Fruit fly (Drosophila melanogaster) whole organism, prepupa: ENCODE measurements around the gene CG11409.

Source experiments
- CG10631 ChIP-seq: fragments of 200-800 bp; sonication (Bioruptor generic); optimal IDR thresholded peaks from 2 replicates; lab custom pipeline; 2016; ENCODE audit warnings: missing biosample characterization, missing genetic modification characterization
- CG10669 ChIP-seq: fragments of 200-800 bp; sonication (Bioruptor generic); optimal IDR thresholded peaks from 3 replicates; lab custom pipeline; 2018; ENCODE audit warnings: missing biosample characterization, mild to moderate bottlenecking, missing genetic modification characterization, moderate library complexity
- CG11294 ChIP-seq: fragments of 200-800 bp; sonication (Bioruptor generic); IDR thresholded peaks from 2 replicates; pipeline ENCODE4 v1.3.6; 2022; ENCODE audit warnings: missing biosample characterization, missing genetic modification characterization
- CG11762 ChIP-seq: fragments of 200-800 bp; sonication (Bioruptor generic); optimal IDR thresholded peaks from 3 replicates; lab custom pipeline; 2016; ENCODE audit warnings: missing biosample characterization, missing genetic modification characterization; ENCODE audit not compliant: insufficient read depth
- CG11902 ChIP-seq: fragments of 200-800 bp; sonication (Bioruptor generic); optimal IDR thresholded peaks from 3 replicates; lab custom pipeline; 2016; ENCODE audit warnings: missing biosample characterization, missing genetic modification characterization
- CG1621 ChIP-seq: fragments of 200-800 bp; sonication (Bioruptor generic); optimal IDR thresholded peaks from 3 replicates; lab custom pipeline; 2018; ENCODE audit warnings: missing biosample characterization, mild to moderate bottlenecking, missing genetic modification characterization
- CG16779 ChIP-seq: fragments of 200-800 bp; sonication (Bioruptor generic); optimal IDR thresholded peaks from 3 replicates; lab custom pipeline; 2017; ENCODE audit warnings: missing biosample characterization, mild to moderate bottlenecking, missing genetic modification characterization
- CG3032 ChIP-seq: fragments of 200-800 bp; optimal IDR thresholded peaks from 2 replicates; lab custom pipeline; 2019; ENCODE audit warnings: missing biosample characterization, mild to moderate bottlenecking, missing genetic modification characterization, moderate library complexity
- CG31627 ChIP-seq: fragments of 200-800 bp; sonication (Bioruptor generic); optimal IDR thresholded peaks from 3 replicates; lab custom pipeline; 2016; ENCODE audit warnings: missing biosample characterization, missing genetic modification characterization
- CG32006 ChIP-seq: fragments of 200-800 bp; sonication (Bioruptor generic); optimal IDR thresholded peaks from 3 replicates; lab custom pipeline; 2017; ENCODE audit warnings: missing biosample characterization, mild to moderate bottlenecking, missing genetic modification characterization
- CG34406 ChIP-seq: fragments of 200-800 bp; sonication (Bioruptor generic); optimal IDR thresholded peaks from 3 replicates; lab custom pipeline; 2016; ENCODE audit warnings: missing biosample characterization, missing genetic modification characterization
- CG3919 ChIP-seq: fragments of 200-800 bp; sonication (Bioruptor generic); optimal IDR thresholded peaks from 3 replicates; lab custom pipeline; 2016; ENCODE audit warnings: missing biosample characterization, missing genetic modification characterization
- CG4318 ChIP-seq: fragments of 200-800 bp; sonication (Bioruptor generic); optimal IDR thresholded peaks from 3 replicates; lab custom pipeline; 2017; ENCODE audit warnings: missing biosample characterization, mild to moderate bottlenecking, missing genetic modification characterization
- CG6163 ChIP-seq: fragments of 200-800 bp; sonication (Bioruptor generic); IDR thresholded peaks from 3 replicates; pipeline ENCODE4 v1.3.6; 2022; ENCODE audit warnings: missing biosample characterization, missing genetic modification characterization
- CG6276 ChIP-seq: fragments of 200-800 bp; sonication (Bioruptor generic); optimal IDR thresholded peaks from 2 replicates; lab custom pipeline; 2017; ENCODE audit warnings: missing biosample characterization, mild to moderate bottlenecking, missing genetic modification characterization
- CG6792 ChIP-seq: fragments of 200-800 bp; sonication (Bioruptor generic); optimal IDR thresholded peaks from 3 replicates; lab custom pipeline; 2016; ENCODE audit warnings: missing biosample characterization, missing genetic modification characterization
- CG6854 ChIP-seq: fragments of 200-800 bp; sonication (Bioruptor generic); optimal IDR thresholded peaks from 2 replicates; lab custom pipeline; 2017; ENCODE audit warnings: missing biosample characterization, mild to moderate bottlenecking, missing genetic modification characterization
- CG8319 ChIP-seq: fragments of 200-800 bp; sonication (Bioruptor generic); optimal IDR thresholded peaks from 3 replicates; lab custom pipeline; 2016; ENCODE audit warnings: missing biosample characterization, missing genetic modification characterization
- CG9139 ChIP-seq: fragments of 200-800 bp; sonication (Bioruptor generic); optimal IDR thresholded peaks from 3 replicates; lab custom pipeline; 2017; ENCODE audit warnings: missing biosample characterization, mild to moderate bottlenecking, missing genetic modification characterization
- Eip78C ChIP-seq: fragments of 200-800 bp; sonication (Bioruptor generic); peaks from one replicate; lab custom pipeline; 2016; ENCODE audit warnings: missing biosample characterization, missing genetic modification characterization
- Eip93F ChIP-seq: fragments of 200-800 bp; sonication (Bioruptor generic); optimal IDR thresholded peaks from 2 replicates; lab custom pipeline; 2016; ENCODE audit warnings: missing biosample characterization, mild to moderate bottlenecking, missing genetic modification characterization
- Ets21C ChIP-seq: fragments of 200-800 bp; sonication (Bioruptor generic); optimal IDR thresholded peaks from 3 replicates; lab custom pipeline; 2016; ENCODE audit warnings: missing biosample characterization, missing genetic modification characterization
- Ets96B ChIP-seq: fragments of 200-800 bp; optimal IDR thresholded peaks from 2 replicates; lab custom pipeline; 2019; ENCODE audit warnings: missing biosample characterization, mild to moderate bottlenecking, missing genetic modification characterization, moderate library complexity
- Gug ChIP-seq: fragments of 200-800 bp; sonication (Bioruptor generic); IDR thresholded peaks from 2 replicates; pipeline ENCODE4 v1.3.6; 2022; ENCODE audit warnings: missing biosample characterization, missing genetic modification characterization
- Hr39 ChIP-seq: fragments of 200-800 bp; sonication (Bioruptor generic); optimal IDR thresholded peaks from 2 replicates; lab custom pipeline; 2016; ENCODE audit warnings: missing biosample characterization, missing genetic modification characterization
- Hr4 ChIP-seq: fragments of 200-800 bp; sonication (Bioruptor generic); optimal IDR thresholded peaks from 3 replicates; lab custom pipeline; 2016; ENCODE audit warnings: missing biosample characterization, missing genetic modification characterization
- Lpt ChIP-seq: fragments of 200-800 bp; sonication (Bioruptor generic); optimal IDR thresholded peaks from 3 replicates; lab custom pipeline; 2016; ENCODE audit warnings: missing biosample characterization, missing genetic modification characterization
- Met ChIP-seq: fragments of 200-800 bp; sonication (Bioruptor generic); optimal IDR thresholded peaks from 3 replicates; lab custom pipeline; 2016; ENCODE audit warnings: missing biosample characterization, missing genetic modification characterization
- OdsH ChIP-seq: fragments of 200-800 bp; sonication (Bioruptor generic); optimal IDR thresholded peaks from 3 replicates; lab custom pipeline; 2016; ENCODE audit warnings: missing biosample characterization, missing genetic modification characterization
- Smox ChIP-seq: fragments of 200-800 bp; sonication (Bioruptor generic); optimal IDR thresholded peaks from 3 replicates; lab custom pipeline; 2016; ENCODE audit warnings: missing biosample characterization, missing genetic modification characterization
- Sox102F ChIP-seq: fragments of 200-800 bp; sonication (Bioruptor generic); optimal IDR thresholded peaks from 2 replicates; lab custom pipeline; 2016; ENCODE audit warnings: missing biosample characterization, mild to moderate bottlenecking, missing genetic modification characterization
- Sox14 ChIP-seq: fragments of 200-800 bp; sonication (Bioruptor generic); optimal IDR thresholded peaks from 3 replicates; lab custom pipeline; 2016; ENCODE audit warnings: missing biosample characterization, missing genetic modification characterization
- Sox15 ChIP-seq: fragments of 200-800 bp; sonication (Bioruptor generic); optimal IDR thresholded peaks from 3 replicates; lab custom pipeline; 2016; ENCODE audit warnings: missing biosample characterization, missing genetic modification characterization
- achi ChIP-seq: fragments of 200-800 bp; sonication (Bioruptor generic); optimal IDR thresholded peaks from 3 replicates; lab custom pipeline; 2016; ENCODE audit warnings: missing biosample characterization, missing genetic modification characterization
- acj6 ChIP-seq: fragments of 200-800 bp; sonication (Bioruptor generic); optimal IDR thresholded peaks from 3 replicates; lab custom pipeline; 2016; ENCODE audit warnings: missing biosample characterization, missing genetic modification characterization
- cyc ChIP-seq: fragments of 200-800 bp; sonication (Bioruptor generic); optimal IDR thresholded peaks from 3 replicates; lab custom pipeline; 2016; ENCODE audit warnings: missing biosample characterization, missing genetic modification characterization
- dsx ChIP-seq: fragments of 200-800 bp; optimal IDR thresholded peaks from 3 replicates; lab custom pipeline; 2019; ENCODE audit warnings: missing biosample characterization, mild to moderate bottlenecking, missing genetic modification characterization, moderate library complexity; ENCODE audit not compliant: poor library complexity, severe bottlenecking
- eg ChIP-seq: fragments of 200-800 bp; sonication (Bioruptor generic); IDR thresholded peaks from 3 replicates; pipeline ENCODE4 v1.3.6; 2022; ENCODE audit warnings: missing biosample characterization, missing genetic modification characterization
- esn ChIP-seq: fragments of 200-800 bp; sonication (Bioruptor generic); optimal IDR thresholded peaks from 2 replicates; lab custom pipeline; 2016; ENCODE audit warnings: missing biosample characterization, mild to moderate bottlenecking, missing genetic modification characterization, moderate library complexity
- fd59A ChIP-seq: fragments of 200-800 bp; sonication (Bioruptor generic); optimal IDR thresholded peaks from 2 replicates; lab custom pipeline; 2017; ENCODE audit warnings: missing biosample characterization, mild to moderate bottlenecking, missing genetic modification characterization, missing genetic modification reagents
- fd85E ChIP-seq: fragments of 200-800 bp; sonication (Bioruptor generic); optimal IDR thresholded peaks from 3 replicates; lab custom pipeline; 2016; ENCODE audit warnings: missing biosample characterization, missing genetic modification characterization
- fkh ChIP-seq: fragments of 200-800 bp; sonication (Bioruptor generic); optimal IDR thresholded peaks from 3 replicates; lab custom pipeline; 2017; ENCODE audit warnings: missing biosample characterization, mild to moderate bottlenecking, missing genetic modification characterization, moderate library complexity
- net ChIP-seq: fragments of 200-800 bp; sonication (Bioruptor generic); optimal IDR thresholded peaks from 3 replicates; lab custom pipeline; 2016; ENCODE audit warnings: missing biosample characterization, missing genetic modification characterization
- salr ChIP-seq, 2 experiments: fragments of 200-800 bp; sonication (Bioruptor generic); optimal IDR thresholded peaks; 3 replicates each; lab custom pipeline; 2016 to 2018; ENCODE audit warnings: missing biosample characterization in 2 of 2, missing genetic modification characterization in 2 of 2, mild to moderate bottlenecking in 1 of 2
- spab ChIP-seq: fragments of 200-800 bp; sonication (Bioruptor generic); optimal IDR thresholded peaks from 2 replicates; lab custom pipeline; 2017; ENCODE audit warnings: missing biosample characterization, mild to moderate bottlenecking, missing genetic modification characterization, missing genetic modification reagents
- svp ChIP-seq: fragments of 200-800 bp; sonication (Bioruptor generic); peaks from one replicate; lab custom pipeline; 2016; ENCODE audit warnings: missing biosample characterization, missing genetic modification characterization
- topi ChIP-seq: fragments of 200-800 bp; sonication (Bioruptor generic); optimal IDR thresholded peaks from 3 replicates; lab custom pipeline; 2016; ENCODE audit warnings: missing biosample characterization, missing genetic modification characterization
- vri ChIP-seq: fragments of 200-800 bp; sonication (Bioruptor generic); optimal IDR thresholded peaks from 3 replicates; lab custom pipeline; 2016; ENCODE audit warnings: missing biosample characterization, mild to moderate bottlenecking, missing genetic modification characterization

Gene CG11409

DNA sequence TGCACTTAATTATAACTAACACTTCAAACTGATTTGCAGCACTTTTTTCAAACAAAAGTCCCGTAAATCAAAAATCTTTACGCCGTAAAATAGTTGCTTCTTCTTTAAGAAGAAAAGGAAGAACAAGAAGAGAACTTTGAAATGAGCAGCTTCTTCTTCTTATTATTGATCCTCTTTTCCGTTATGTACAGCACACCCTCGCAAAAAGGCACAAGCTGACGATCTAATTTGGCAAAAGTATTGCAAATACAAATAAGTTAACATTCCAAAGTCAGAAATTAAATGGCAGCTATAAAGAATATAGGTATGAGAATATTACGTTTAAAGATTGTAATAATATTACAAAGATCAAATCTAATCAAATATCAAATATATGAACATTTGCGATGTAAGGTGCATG lies at the start of gene CG11409:
Gene CG11409 (minus strand): TSS at position 60 of the 400 bp plus-strand sequence.
- no peak for TF ChIP-seq CG34406 (GFP tag; lab: Kevin White, UChicago)
- no peak for TF ChIP-seq svp (GFP tag; lab: Kevin White, UChicago)
- no peak for TF ChIP-seq Hr4 (GFP tag; lab: Kevin White, UChicago)
- no peak for TF ChIP-seq vri (GFP tag; lab: Kevin White, UChicago)
- no peak for TF ChIP-seq dsx (GFP tag; lab: Kevin White, UChicago)
- TF ChIP-seq CG6854 (GFP tag; lab: Kevin White, UChicago): no peak
- TF ChIP-seq CG3919: no peak
- no peak for TF ChIP-seq Ets96B (tag; lab: Kevin White, UChicago)
- TF ChIP-seq Sox102F (GFP tag; lab: Kevin White, UChicago): no peak
- TF ChIP-seq CG31627: peak; percentile 30
- TF ChIP-seq net (GFP tag; lab: Kevin White, UChicago): no peak
- TF ChIP-seq fkh (GFP tag; lab: Kevin White, UChicago): no peak
- TF ChIP-seq CG6276 (GFP tag; lab: Kevin White, UChicago): no peak
- TF ChIP-seq acj6: peak; percentile 28
- no peak for TF ChIP-seq CG6792 (GFP tag; lab: Kevin White, UChicago)
- TF ChIP-seq Sox14 (GFP tag; lab: Kevin White, UChicago): no peak
- TF ChIP-seq Met: no peak
- TF ChIP-seq cyc (GFP tag; lab: Kevin White, UChicago): peak; percentile 5
- no peak for TF ChIP-seq CG6163 (GFP tag; lab: Robert Waterston, UW)
- TF ChIP-seq Ets21C (GFP tag; lab: Kevin White, UChicago): no peak
- no peak for TF ChIP-seq fd85E (GFP tag; lab: Kevin White, UChicago)
- TF ChIP-seq CG11294 (GFP tag; lab: Robert Waterston, UW): no peak
- TF ChIP-seq CG3032: peak; percentile 2
- no peak for TF ChIP-seq salr (GFP tag; optimal IDR thresholded peaks at IDR 0.05; lab: Kevin White, UChicago)
- peak; percentile 37 for TF ChIP-seq esn (GFP tag; lab: Kevin White, UChicago)
- peak; percentile 36 for TF ChIP-seq Hr39 (GFP tag; lab: Kevin White, UChicago)
- TF ChIP-seq CG16779 (tag; lab: Kevin White, UChicago): no peak
- no peak for TF ChIP-seq Smox (GFP tag; lab: Kevin White, UChicago)
- TF ChIP-seq, all 60 proteins: peak for 6

- TF ChIP-seq OdsH (GFP tag; lab: Kevin White, UChicago) (no peak), CG10631 (GFP tag; lab: Kevin White, UChicago) (no peak), Hr4 (GFP tag; lab: Kevin White, UChicago) (no peak), vri (GFP tag; lab: Kevin White, UChicago) (no peak), CG8319 (GFP tag; lab: Kevin White, UChicago) (no peak), CG32006 (no peak), Smox (GFP tag; lab: Kevin White, UChicago) (no peak), Lpt (GFP tag; lab: Kevin White, UChicago) (no peak), CG11762 (GFP tag; lab: Kevin White, UChicago) (no peak), achi (no peak), Eip93F (GFP tag; lab: Kevin White, UChicago) (no peak), Eip78C (GFP tag; lab: Kevin White, UChicago) (peak; percentile 34), CG10669 (GFP tag; lab: Kevin White, UChicago) (no peak), fd59A (GFP tag; lab: Kevin White, UChicago) (no peak), Gug (no peak), CG16779 (tag; lab: Kevin White, UChicago) (no peak), CG6854 (GFP tag; lab: Kevin White, UChicago) (no peak), CG3032 (no peak), Met (no peak), CG9139 (no peak), Ets21C (GFP tag; lab: Kevin White, UChicago) (no peak), CG11902 (GFP tag; lab: Kevin White, UChicago) (no peak), CG6276 (GFP tag; lab: Kevin White, UChicago) (no peak), Sox14 (GFP tag; lab: Kevin White, UChicago) (no peak), Sox15 (GFP tag; lab: Kevin White, UChicago) (no peak), CG31627 (no peak), eg (GFP tag; lab: Robert Waterston, UW) (0 out of 3 replicates have a peak, but pooled peaks have one; percentile 4), CG1621 (no peak), CG4318 (GFP tag; lab: Kevin White, UChicago) (no peak), CG11294 (GFP tag; lab: Robert Waterston, UW) (no peak), topi (no peak), CG6163 (GFP tag; lab: Robert Waterston, UW) (0 out of 3 replicates have a peak, but pooled peaks have one; percentile 35), spab (no peak), svp (GFP tag; lab: Kevin White, UChicago) (peak; percentile 11), salr (GFP tag; optimal IDR thresholded peaks at IDR 0.05; lab: Kevin White, UChicago) (no peak), fkh (GFP tag; lab: Kevin White, UChicago) (peak; percentile 93)
Observed at dm6 chrX:1388148-1388703, 46.8 kb upstream of the CG11409 start.
